Fruit fly (Drosophila melanogaster): ENCODE measurements around the gene Gr93c.

DNA sequence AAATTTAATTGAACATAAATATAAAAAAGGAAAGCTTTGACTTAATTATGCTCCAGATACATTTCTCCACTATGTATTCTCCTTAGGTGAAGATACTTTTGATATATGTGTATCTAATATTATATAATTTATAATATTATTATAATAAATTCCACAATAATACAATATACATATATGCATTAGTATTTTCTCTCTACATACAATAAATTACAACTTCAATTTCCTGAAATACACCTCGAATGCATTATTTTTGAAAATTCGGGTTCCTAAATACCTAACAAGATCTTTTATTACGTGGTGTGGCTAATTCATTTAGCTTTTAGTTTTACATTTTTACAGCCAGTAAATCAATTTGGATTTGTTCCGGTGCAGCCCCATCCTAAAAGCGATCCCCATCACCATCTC lies 14.8 kb downstream of the Gr93c start:
- TF ChIP-seq CG12768 (GFP tag; optimal IDR thresholded peaks at IDR 0.05) (no peak), Clk (GFP tag; optimal IDR thresholded peaks at IDR 0.05) (no peak), CG7101 (tag; optimal IDR thresholded peaks at IDR 0.05) (no peak), toe (GFP tag; optimal IDR thresholded peaks at IDR 0.05) (no peak), CG11617 (GFP tag; optimal IDR thresholded peaks at IDR 0.05) (no peak), Crg-1 (GFP tag; optimal IDR thresholded peaks at IDR 0.05) (no peak), bab1 (GFP tag; optimal IDR thresholded peaks at IDR 0.05) (no peak)

Data from whole organism, adult.